Worm (Caenorhabditis elegans) whole organism, L4 larva: ENCODE measurements around the gene fbxa-78.

ENCODE experiments used
- F10B5.3 ChIP-seq: sonication (generic microtip); optimal IDR thresholded peaks from 2 replicates; lab custom pipeline; 2016; ENCODE audit warnings: mild to moderate bottlenecking, missing genetic modification characterization, missing compliant biosample characterization
- F26F4.8 ChIP-seq: fragments of 200-800 bp; sonication (Bioruptor generic); conservative IDR thresholded peaks from 2 replicates; pipeline ENCODE4 v1.3.6; 2022; ENCODE audit warnings: missing genetic modification characterization, missing compliant biosample characterization
- F37D6.2 ChIP-seq: sonication (generic microtip); optimal IDR thresholded peaks from 2 replicates; lab custom pipeline; 2016; ENCODE audit warnings: mild to moderate bottlenecking, missing genetic modification characterization, missing compliant biosample characterization
- T26A8.4 ChIP-seq: fragments of 200-800 bp; sonication (Bioruptor generic); IDR thresholded peaks from 2 replicates; pipeline ENCODE4 v1.3.6; 2022; ENCODE audit warnings: missing genetic modification characterization, missing compliant biosample characterization
- aly-2 ChIP-seq: sonication (generic microtip); optimal IDR thresholded peaks from 2 replicates; lab custom pipeline; 2018; ENCODE audit warnings: missing biosample characterization, missing genetic modification characterization
- ama-1 ChIP-seq: fragments of 150-350 bp; optimal IDR thresholded peaks from 2 replicates; lab custom pipeline; 2014; ENCODE audit warnings: inconsistent platforms, mixed read lengths
- arid-1 ChIP-seq: fragments of 200-800 bp; sonication (Bioruptor generic); conservative IDR thresholded peaks from 2 replicates; pipeline ENCODE4 v1.3.6; 2022; ENCODE audit warnings: missing genetic modification reagents, missing genetic modification characterization, missing compliant biosample characterization
- ceh-44 ChIP-seq: fragments of 200-800 bp; sonication (Bioruptor generic); IDR thresholded peaks from 2 replicates; pipeline ENCODE4 v1.3.6; 2022; ENCODE audit warnings: missing genetic modification reagents, missing genetic modification characterization, missing compliant biosample characterization
- ceh-82 ChIP-seq: sonication (generic microtip); optimal IDR thresholded peaks from 2 replicates; lab custom pipeline; 2017; ENCODE audit warnings: missing biosample characterization, missing genetic modification characterization
- daf-16 ChIP-seq, 3 experiments: sonication (generic microtip); optimal IDR thresholded peaks; 2 replicates each; lab custom pipeline; 2016 to 2017; ENCODE audit warnings: missing genetic modification characterization in 3 of 3, missing genetic modification reagents in 3 of 3, mild to moderate bottlenecking in 2 of 3, missing compliant biosample characterization in 2 of 3, missing biosample characterization in 1 of 3, moderate library complexity in 1 of 3
- daf-8 ChIP-seq: fragments of 200-800 bp; sonication (Bioruptor generic); IDR thresholded peaks from 2 replicates; pipeline ENCODE4 v1.3.6; 2022; ENCODE audit warnings: missing genetic modification characterization, missing compliant biosample characterization
- dmd-6 ChIP-seq: fragments of 200-800 bp; sonication (Bioruptor generic); IDR thresholded peaks from 2 replicates; pipeline ENCODE4 v1.3.6; 2022; ENCODE audit warnings: missing genetic modification reagents, missing genetic modification characterization, missing compliant biosample characterization
- dmd-9 ChIP-seq: fragments of 200-800 bp; sonication (Bioruptor generic); IDR thresholded peaks from 2 replicates; pipeline ENCODE4 v1.3.6; 2022; ENCODE audit warnings: missing genetic modification reagents, missing genetic modification characterization, missing compliant biosample characterization
- dpl-1 ChIP-seq: fragments of 150-350 bp; optimal IDR thresholded peaks from 2 replicates; lab custom pipeline; 2014; ENCODE audit warnings: missing biosample characterization, missing genetic modification reagents, missing genetic modification characterization
- dve-1 ChIP-seq: sonication (generic microtip); optimal IDR thresholded peaks from 2 replicates; lab custom pipeline; 2017; ENCODE audit warnings: antibody characterized with exemption, mild to moderate bottlenecking, missing genetic modification characterization, missing compliant biosample characterization; ENCODE audit not compliant: insufficient read depth
- egl-27 ChIP-seq: sonication (generic microtip); optimal IDR thresholded peaks from 3 replicates; lab custom pipeline; 2017; ENCODE audit warnings: missing biosample characterization, missing genetic modification reagents, missing genetic modification characterization
- egl-43 ChIP-seq: fragments of 200-800 bp; sonication (Bioruptor generic); IDR thresholded peaks from 2 replicates; pipeline ENCODE4 v1.3.6; 2022; ENCODE audit warnings: missing genetic modification reagents, missing genetic modification characterization, missing compliant biosample characterization
- gei-8 ChIP-seq: fragments of 200-800 bp; sonication (Bioruptor generic); optimal IDR thresholded peaks from 2 replicates; lab custom pipeline; 2018; ENCODE audit warnings: mild to moderate bottlenecking, missing genetic modification characterization, missing compliant biosample characterization
- hif-1 ChIP-seq, 2 experiments: sonication (generic microtip); optimal IDR thresholded peaks; 2 replicates each; lab custom pipeline; 2016 to 2017; ENCODE audit warnings: missing compliant biosample characterization in 2 of 2, missing genetic modification characterization in 2 of 2, missing genetic modification reagents in 2 of 2, missing genotype in 2 of 2, mild to moderate bottlenecking in 1 of 2
- hmg-1.1 ChIP-seq: fragments of 200-800 bp; sonication (Bioruptor generic); IDR thresholded peaks from 2 replicates; pipeline ENCODE4 v1.3.6; 2022; ENCODE audit warnings: missing genetic modification reagents, missing genetic modification characterization, missing compliant biosample characterization
- lin-15B ChIP-seq: fragments of 150-350 bp; sonication (generic microtip); optimal IDR thresholded peaks from 3 replicates; lab custom pipeline; 2014; ENCODE audit warnings: missing biosample characterization, missing genetic modification characterization
- lir-3 ChIP-seq: sonication (generic microtip); optimal IDR thresholded peaks from 2 replicates; lab custom pipeline; 2016; ENCODE audit warnings: mild to moderate bottlenecking, missing genetic modification characterization, missing compliant biosample characterization
- lsy-2 ChIP-seq, 2 experiments: fragments of 150-350 bp in 1 of 2; sonication (generic microtip) in 1 of 2; optimal IDR thresholded peaks; 2 replicates each; lab custom pipeline; 2014 to 2017; ENCODE audit warnings: missing biosample characterization in 2 of 2, missing genetic modification characterization in 2 of 2
- madf-9 ChIP-seq: fragments of 200-800 bp; sonication (Bioruptor generic); conservative IDR thresholded peaks from 2 replicates; pipeline ENCODE4 v1.3.6; 2022; ENCODE audit warnings: missing genetic modification reagents, missing genetic modification characterization, missing compliant biosample characterization
- mxl-3 ChIP-seq: fragments of 200-800 bp; sonication (Bioruptor generic); optimal IDR thresholded peaks from 2 replicates; lab custom pipeline; 2018; ENCODE audit warnings: mild to moderate bottlenecking, missing genetic modification characterization, missing compliant biosample characterization
- nhr-237 ChIP-seq: sonication (generic microtip); optimal IDR thresholded peaks from 2 replicates; lab custom pipeline; 2017; ENCODE audit warnings: missing biosample characterization, missing genetic modification characterization
- nhr-25 ChIP-seq: sonication (generic microtip); optimal IDR thresholded peaks from 2 replicates; lab custom pipeline; 2017; ENCODE audit warnings: missing genetic modification characterization, mild to moderate bottlenecking, missing compliant biosample characterization, antibody characterized with exemption, moderate library complexity, borderline replicate concordance; ENCODE audit not compliant: insufficient read depth
- nhr-28 ChIP-seq: fragments of 150-350 bp; optimal IDR thresholded peaks from 2 replicates; lab custom pipeline; 2014; ENCODE audit warnings: missing biosample characterization, missing genetic modification characterization
- nhr-41 ChIP-seq: fragments of 200-800 bp; sonication (Bioruptor generic); IDR thresholded peaks from 2 replicates; pipeline ENCODE4 v1.3.6; 2022; ENCODE audit warnings: missing genetic modification reagents, missing genetic modification characterization, missing compliant biosample characterization
- nhr-6 ChIP-seq: fragments of 150-350 bp; optimal IDR thresholded peaks from 2 replicates; lab custom pipeline; 2014; ENCODE audit warnings: missing biosample characterization, missing genetic modification characterization
- pha-4 ChIP-seq, 2 experiments: fragments of 150-350 bp in 1 of 2; fragments of 200-800 bp in 1 of 2; sonication (Bioruptor generic) in 1 of 2; IDR thresholded peaks in 1 of 2; optimal IDR thresholded peaks in 1 of 2; 2 replicates each; pipeline versions ENCODE4 v1.3.6 to Lab custom; 2014 to 2022; ENCODE audit warnings: missing genetic modification characterization in 2 of 2, missing genetic modification reagents in 2 of 2, missing biosample characterization in 1 of 2, missing compliant biosample characterization in 1 of 2
- php-3 ChIP-seq: fragments of 200-800 bp; sonication (Bioruptor generic); IDR thresholded peaks from 2 replicates; pipeline ENCODE4 v1.3.6; 2022; ENCODE audit warnings: missing genetic modification reagents, missing genetic modification characterization, missing compliant biosample characterization
- pqm-1 ChIP-seq: sonication (generic microtip); optimal IDR thresholded peaks from 2 replicates; lab custom pipeline; 2017; ENCODE audit warnings: missing biosample characterization, missing genetic modification characterization
- set-16 ChIP-seq: fragments of 200-800 bp; sonication (Bioruptor generic); IDR thresholded peaks from 2 replicates; pipeline ENCODE4 v1.3.6; 2022; ENCODE audit warnings: missing genetic modification reagents, missing genetic modification characterization, missing compliant biosample characterization
- spr-3 ChIP-seq: fragments of 200-800 bp; sonication (Bioruptor generic); optimal IDR thresholded peaks from 2 replicates; lab custom pipeline; 2018; ENCODE audit warnings: mild to moderate bottlenecking, missing genetic modification characterization, missing compliant biosample characterization
- unc-39 ChIP-seq: sonication (generic microtip); optimal IDR thresholded peaks from 2 replicates; lab custom pipeline; 2017; ENCODE audit warnings: missing biosample characterization, missing genetic modification characterization
- vab-7 ChIP-seq: fragments of 200-800 bp; sonication (Bioruptor generic); IDR thresholded peaks from 2 replicates; pipeline ENCODE4 v1.3.6; 2022; ENCODE audit warnings: missing genetic modification reagents, missing genetic modification characterization, missing compliant biosample characterization

The fbxa-78 gene

ce11 chrIII:1279197-1279596, 20.9 kb upstream of the fbxa-78 start (continued):
- TF ChIP-seq pha-4 (GFP tag; IDR thresholded peaks at IDR 0.05; lab: Robert Waterston, UW) (peak; percentile 61; the same call in 1 of the 2 replicates), pha-4 (tag; optimal IDR thresholded peaks at IDR 0.05; lab: Kevin White, UChicago) (peak; percentile 36), nhr-237 (tag; lab: Kevin White, UChicago) (no peak), nhr-41 (GFP tag; lab: Robert Waterston, UW) (peak; percentile 61; the same call in 1 of the 2 replicates)
- TF ChIP-seq, all 104 proteins: peak for 29

ce11 chrIII:1275513-1275912, 17.3 kb upstream of the fbxa-78 start, which contains the start of gene fbxa-30:
Gene fbxa-30, minus strand, starts transcription at chrIII:1275613.
- TF ChIP-seq F10B5.3 (tag; lab: Kevin White, UChicago) (no peak), nhr-6 (tag; lab: Kevin White, UChicago) (no peak), nhr-25 (tag; lab: Kevin White, UChicago) (no peak), daf-16 (GFP tag; optimal IDR thresholded peaks at IDR 0.05; lab: Kevin White, UChicago) (no peak), daf-16 (tag; optimal IDR thresholded peaks at IDR 0.05; lab: Kevin White, UChicago) (no peak), ceh-82 (no peak), nhr-41 (GFP tag; lab: Robert Waterston, UW) (no peak), lir-3 (tag; lab: Kevin White, UChicago) (no peak), arid-1 (no peak), vab-7 (no peak), hif-1 (tag; optimal IDR thresholded peaks at IDR 0.05; lab: Kevin White, UChicago) (no peak), F37D6.2 (tag; lab: Kevin White, UChicago) (no peak), set-16 (no peak), mxl-3 (GFP tag; lab: Kevin White, UChicago) (no peak), dmd-9 (GFP tag; lab: Robert Waterston, UW) (no peak), daf-8 (no peak), dve-1 (tag; lab: Kevin White, UChicago) (no peak), hmg-1.1 (GFP tag; lab: Robert Waterston, UW) (no peak), ceh-44 (GFP tag; lab: Robert Waterston, UW) (no peak), ama-1 (lab: Kevin White, UChicago) (no peak)

- peak; percentile 49 for TF ChIP-seq nhr-28
- 0 out of 2 replicates have a peak, but pooled peaks have one; percentile 10 for TF ChIP-seq dmd-6 (GFP tag; lab: Robert Waterston, UW)
- no peak for TF ChIP-seq egl-27
- TF ChIP-seq dve-1 (tag; lab: Kevin White, UChicago), result peak; percentile 12
- peak; percentile 61 for TF ChIP-seq pqm-1 (tag; lab: Kevin White, UChicago)
- no peak for TF ChIP-seq T26A8.4 (GFP tag; lab: Robert Waterston, UW)
- no peak for TF ChIP-seq aly-2
- no peak for TF ChIP-seq lsy-2 (tag; optimal IDR thresholded peaks at IDR 0.05; lab: Kevin White, UChicago)
- no peak for TF ChIP-seq vab-7
- no peak for TF ChIP-seq egl-43 (GFP tag; lab: Robert Waterston, UW)
- TF ChIP-seq daf-16 (GFP tag; optimal IDR thresholded peaks at IDR 0.05; lab: Kevin White, UChicago), result no peak
- peak; percentile 51 for TF ChIP-seq daf-16 (tag; optimal IDR thresholded peaks at IDR 0.05; lab: Kevin White, UChicago)
- TF ChIP-seq mxl-3 (GFP tag; lab: Kevin White, UChicago), result no peak
- no peak for TF ChIP-seq F26F4.8 (GFP tag; lab: Robert Waterston, UW)
- no peak for TF ChIP-seq madf-9 (GFP tag; lab: Robert Waterston, UW)
- no peak for TF ChIP-seq unc-39 (tag; lab: Kevin White, UChicago)
- TF ChIP-seq spr-3 (GFP tag; lab: Kevin White, UChicago), result no peak
- no peak for TF ChIP-seq dmd-9 (GFP tag; lab: Robert Waterston, UW)
- TF ChIP-seq dpl-1 (GFP tag; lab: Kevin White, UChicago), result no peak
- TF ChIP-seq nhr-41 (GFP tag; lab: Robert Waterston, UW), result no peak
- peak; percentile 75; the same call in 1 of the 2 replicates for TF ChIP-seq php-3 (GFP tag; lab: Robert Waterston, UW)
- no peak for TF ChIP-seq gei-8 (GFP tag; lab: Kevin White, UChicago)
- no peak for TF ChIP-seq lin-15B (tag; lab: Kevin White, UChicago)
Measured at ce11 chrIII:1273655-1274328, 15.5 kb upstream of the fbxa-78 start, which contains the start of gene fbxa-29. Gene fbxa-29, minus strand, starts transcription at chrIII:1273705.
